Worm (Caenorhabditis elegans): ENCODE measurements around the gene nlp-53.

Gene nlp-53

ce11 chrX:13584725-13585371 lies 33.8 kb upstream of the nlp-53 start, which contains the start of gene unc-84:
Gene unc-84 (plus strand): TSS chrX:13584775.
- TF ChIP-seq zfh-2 (GFP tag; conservative IDR thresholded peaks at IDR 0.05) (peak; percentile 58; the same call in 1 of the 2 replicates), B0035.1 (tag; optimal IDR thresholded peaks at IDR 0.05) (no peak), hmg-1.2 (GFP tag; IDR thresholded peaks at IDR 0.05) (no peak), lin-54 (GFP tag; optimal IDR thresholded peaks at IDR 0.05) (peak; percentile 10), nhr-120 (GFP tag; IDR thresholded peaks at IDR 0.05) (no peak), pbrm-1 (GFP tag; IDR thresholded peaks at IDR 0.05) (no peak)

- TF ChIP-seq let-526 (GFP tag; IDR thresholded peaks at IDR 0.05) (no peak), zfh-2 (GFP tag; conservative IDR thresholded peaks at IDR 0.05) (no peak), lag-1 (GFP tag; IDR thresholded peaks at IDR 0.05) (no peak), ccch-3 (GFP tag; optimal IDR thresholded peaks at IDR 0.05) (no peak), dpl-1 (GFP tag; optimal IDR thresholded peaks at IDR 0.05) (no peak), hlh-12 (tag; optimal IDR thresholded peaks at IDR 0.05) (no peak), F52B5.7 (tag; optimal IDR thresholded peaks at IDR 0.05) (no peak), attf-6 (GFP tag; IDR thresholded peaks at IDR 0.05) (no peak), zim-3 (tag; optimal IDR thresholded peaks at IDR 0.05) (no peak), mcd-1 (GFP tag; IDR thresholded peaks at IDR 0.05) (no peak), sea-2 (GFP tag; IDR thresholded peaks at IDR 0.05) (no peak), attf-5 (GFP tag; optimal IDR thresholded peaks at IDR 0.05) (no peak)
Observed at ce11 chrX:13589735-13590134, 28.9 kb upstream of the nlp-53 start, which contains the start of gene col-9. Gene col-9 (plus strand): TSS chrX:13590035.

- TF ChIP-seq egrh-3 (GFP tag; IDR thresholded peaks at IDR 0.05) = peak; percentile 51; the same call in 1 of the 2 replicates
- TF ChIP-seq F23B12.7 (tag; optimal IDR thresholded peaks at IDR 0.05; ENCODE audit: insufficient read depth) = no peak
- peak; percentile 90 for TF ChIP-seq zfh-2 (GFP tag; conservative IDR thresholded peaks at IDR 0.05)
Observed at ce11 chrX:13590688-13591087, 28.0 kb upstream of the nlp-53 start.

ce11 chrX:13591175-13591574 lies 27.5 kb upstream of the nlp-53 start, which contains the start of gene col-44:
Gene col-44 (plus strand): TSS chrX:13591475.
- TF ChIP-seq B0336.3 (GFP tag; IDR thresholded peaks at IDR 0.05) = no peak
- TF ChIP-seq aptf-2 (GFP tag; conservative IDR thresholded peaks at IDR 0.05) = no peak
- TF ChIP-seq tbx-9 (tag; optimal IDR thresholded peaks at IDR 0.05; ENCODE audit: borderline replicate concordance) = no peak
- no peak for TF ChIP-seq ztf-22 (GFP tag; optimal IDR thresholded peaks at IDR 0.05)
- no peak for TF ChIP-seq F22D6.2 (tag; optimal IDR thresholded peaks at IDR 0.05)
- TF ChIP-seq snpc-1.1 (tag; optimal IDR thresholded peaks at IDR 0.05; ENCODE audit: insufficient read depth) = no peak
- TF ChIP-seq nhr-80 (tag; optimal IDR thresholded peaks at IDR 0.05) = no peak
- no peak for TF ChIP-seq tbp1 (GFP tag; optimal IDR thresholded peaks at IDR 0.05)

ce11 chrX:13591953-13592352 lies 26.7 kb upstream of the nlp-53 start:
- no peak for TF ChIP-seq sdz-38 (tag; optimal IDR thresholded peaks at IDR 0.05)
- TF ChIP-seq Y67H2A.10 (GFP tag; conservative IDR thresholded peaks at IDR 0.05) = no peak
- TF ChIP-seq ceh-100 (GFP tag; IDR thresholded peaks at IDR 0.05) = no peak
- TF ChIP-seq hmg-20 (GFP tag; IDR thresholded peaks at IDR 0.05) = no peak
- no peak for TF ChIP-seq ztf-28 (GFP tag; IDR thresholded peaks at IDR 0.05)
- no peak for TF ChIP-seq F23B12.7 (tag; optimal IDR thresholded peaks at IDR 0.05; ENCODE audit: insufficient read depth)
- no peak for TF ChIP-seq nfyb-1 (GFP tag; IDR thresholded peaks at IDR 0.05)
- no peak for TF ChIP-seq sptf-2 (GFP tag; optimal IDR thresholded peaks at IDR 0.05)
- no peak for TF ChIP-seq repo-1 (tag; optimal IDR thresholded peaks at IDR 0.05)
- TF ChIP-seq mcd-1 (GFP tag; IDR thresholded peaks at IDR 0.05) = peak; percentile 62
- 0 out of 2 replicates have a peak, but pooled peaks have one; percentile 14 for TF ChIP-seq dox-1 (GFP tag; IDR thresholded peaks at IDR 0.05)
- TF ChIP-seq ccch-3 (GFP tag; optimal IDR thresholded peaks at IDR 0.05) = no peak
- no peak for TF ChIP-seq lsy-27 (tag; optimal IDR thresholded peaks at IDR 0.05; ENCODE audit: borderline replicate concordance, insufficient read depth)
- no peak for TF ChIP-seq die-1 (tag; optimal IDR thresholded peaks at IDR 0.05)
- no peak for TF ChIP-seq dpl-1 (GFP tag; optimal IDR thresholded peaks at IDR 0.05)
- no peak for TF ChIP-seq C06A6.2 (GFP tag; conservative IDR thresholded peaks at IDR 0.05)
- TF ChIP-seq zfh-2 (GFP tag; conservative IDR thresholded peaks at IDR 0.05) = peak; percentile 91
- TF ChIP-seq efl-1 (GFP tag; optimal IDR thresholded peaks at IDR 0.05) = no peak
- peak; percentile 98 for TF ChIP-seq egrh-3 (GFP tag; IDR thresholded peaks at IDR 0.05)
- TF ChIP-seq tlf-1 (GFP tag; optimal IDR thresholded peaks at IDR 0.05) = no peak
